Worm (Caenorhabditis elegans) whole organism, midembryonic: Measurements from ENCODE around the gene smc-6.

Experiments
- flt-1 ChIP-seq: fragments of 200-800 bp; sonication (Bioruptor generic); IDR thresholded peaks from 2 replicates; pipeline ENCODE4 v1.3.6; 2022; ENCODE audit warnings: missing genetic modification characterization, missing compliant biosample characterization
- klf-2 ChIP-seq: fragments of 200-800 bp; sonication (Bioruptor generic); conservative IDR thresholded peaks from 2 replicates; pipeline ENCODE4 v1.3.6; 2022; ENCODE audit warnings: missing genetic modification reagents, missing genetic modification characterization, missing compliant biosample characterization
- ref-1 ChIP-seq: fragments of 200-800 bp; sonication (Bioruptor generic); conservative IDR thresholded peaks from 2 replicates; pipeline ENCODE4 v1.3.6; 2022; ENCODE audit warnings: missing genetic modification reagents, missing genetic modification characterization, missing compliant biosample characterization
- tab-1 ChIP-seq: fragments of 200-800 bp; sonication (Bioruptor generic); IDR thresholded peaks from 2 replicates; pipeline ENCODE4 v1.3.6; 2022; ENCODE audit warnings: missing genetic modification characterization, missing compliant biosample characterization

DNA sequence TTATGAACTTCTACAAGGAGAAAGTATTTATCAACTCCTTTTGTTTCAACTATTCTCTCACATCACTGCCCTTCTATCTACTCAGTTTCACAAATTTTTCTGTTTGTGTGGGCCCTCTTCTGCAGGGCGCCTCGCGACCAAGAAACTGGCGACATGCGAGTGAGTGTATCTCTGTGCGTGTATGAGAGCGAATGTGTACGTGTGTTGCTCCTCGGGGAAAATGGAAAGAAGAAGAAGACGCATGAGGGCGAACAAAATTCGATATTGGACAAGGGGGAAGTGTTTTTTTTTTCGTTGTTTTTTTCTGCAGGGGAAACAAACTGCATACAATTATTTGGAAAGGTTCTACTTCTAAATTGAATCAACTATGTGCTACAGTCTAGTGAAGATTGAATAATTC is 43.1 kb downstream of the smc-6 start:
- no peak for TF ChIP-seq tab-1 (GFP tag; lab: Robert Waterston, UW)
- no peak for TF ChIP-seq ref-1 (GFP tag; lab: Robert Waterston, UW)
- no peak for TF ChIP-seq flt-1
- no peak for TF ChIP-seq klf-2 (GFP tag; lab: Robert Waterston, UW)
